Worm (Caenorhabditis elegans): ENCODE measurements around the gene T17A3.12.

ce11 chrIII:171617-172016 is 26.6 kb upstream of the T17A3.12 start, which contains the start of the genes F40G9.9 and F40G9.12:
- TF ChIP-seq nhr-23 (tag; optimal IDR thresholded peaks at IDR 0.05) (no peak), nhr-237 (tag; optimal IDR thresholded peaks at IDR 0.05) (no peak), lin-15B (tag; optimal IDR thresholded peaks at IDR 0.05) (no peak), nhr-76 (tag; optimal IDR thresholded peaks at IDR 0.05) (no peak), fkh-10 (GFP tag; optimal IDR thresholded peaks at IDR 0.05) (no peak), fkh-2 (tag; optimal IDR thresholded peaks at IDR 0.05) (no peak)
